Worm (Caenorhabditis elegans) whole organism, L2 larva: ENCODE data around the gene srh-180.

Experiments
- aly-2 ChIP-seq: fragments of 150-350 bp; optimal IDR thresholded peaks from 2 replicates; lab custom pipeline; 2014; ENCODE audit warnings: missing biosample characterization, missing genetic modification characterization
- ama-1 ChIP-seq: fragments of 150-350 bp; optimal IDR thresholded peaks from 2 replicates; lab custom pipeline; 2018; ENCODE audit warnings: inconsistent platforms
- egl-27 ChIP-seq: sonication (generic microtip); optimal IDR thresholded peaks from 3 replicates; lab custom pipeline; 2017; ENCODE audit warnings: missing biosample characterization, missing genetic modification reagents, missing genetic modification characterization
- lin-11 ChIP-seq: fragments of 150-350 bp; sonication (generic microtip); optimal IDR thresholded peaks from 2 replicates; lab custom pipeline; 2014; ENCODE audit warnings: missing biosample characterization, missing genetic modification characterization, inconsistent platforms, mixed read lengths
- lin-13 ChIP-seq: fragments of 150-350 bp; optimal IDR thresholded peaks from 2 replicates; lab custom pipeline; 2014; ENCODE audit warnings: missing biosample characterization, missing genetic modification reagents, missing genetic modification characterization
- lsy-2 ChIP-seq, 2 experiments: fragments of 150-350 bp in 1 of 2; sonication (generic microtip) in 1 of 2; optimal IDR thresholded peaks; 2 replicates each; lab custom pipeline; 2014 to 2017; ENCODE audit warnings: missing biosample characterization in 2 of 2, missing genetic modification characterization in 2 of 2
- nhr-23 ChIP-seq: fragments of 150-350 bp; optimal IDR thresholded peaks from 2 replicates; lab custom pipeline; 2014; ENCODE audit warnings: missing biosample characterization, missing genetic modification reagents, missing genetic modification characterization
- nhr-77 ChIP-seq: fragments of 150-350 bp; optimal IDR thresholded peaks from 2 replicates; lab custom pipeline; 2014; ENCODE audit warnings: missing biosample characterization, missing genetic modification characterization
- skn-1 ChIP-seq: sonication (generic microtip); optimal IDR thresholded peaks from 2 replicates; lab custom pipeline; 2017; ENCODE audit warnings: missing biosample characterization, missing genetic modification characterization
- snpc-4 ChIP-seq: fragments of 150-350 bp; optimal IDR thresholded peaks from 2 replicates; lab custom pipeline; 2014; ENCODE audit warnings: missing biosample characterization, missing genetic modification characterization
- unc-62 ChIP-seq: fragments of 150-350 bp; optimal IDR thresholded peaks from 2 replicates; lab custom pipeline; 2014; ENCODE audit warnings: missing biosample characterization, missing genetic modification reagents, missing genetic modification characterization
- ztf-11 ChIP-seq: sonication (generic microtip); optimal IDR thresholded peaks from 2 replicates; lab custom pipeline; 2017; ENCODE audit warnings: missing biosample characterization, missing genetic modification characterization
- ztf-4 ChIP-seq: fragments of 150-350 bp; optimal IDR thresholded peaks from 2 replicates; lab custom pipeline; 2014; ENCODE audit warnings: missing biosample characterization, missing genetic modification characterization

- TF ChIP-seq ama-1 (lab: Kevin White, UChicago) (no peak), aly-2 (no peak), lin-11 (no peak), lin-13 (GFP tag; lab: Kevin White, UChicago) (no peak), nhr-23 (no peak), lsy-2 (tag; optimal IDR thresholded peaks at IDR 0.05; lab: Kevin White, UChicago) (no peak), ztf-11 (no peak), unc-62 (GFP tag; lab: Kevin White, UChicago) (no peak), nhr-77 (no peak), snpc-4 (no peak), ztf-4 (no peak), skn-1 (tag; lab: Kevin White, UChicago) (no peak), egl-27 (no peak)
Observed at ce11 chrV:16354675-16355074, 37.3 kb downstream of the srh-180 start.
